Worm (Caenorhabditis elegans): ENCODE data around the gene Y19D2B.2.

DNA sequence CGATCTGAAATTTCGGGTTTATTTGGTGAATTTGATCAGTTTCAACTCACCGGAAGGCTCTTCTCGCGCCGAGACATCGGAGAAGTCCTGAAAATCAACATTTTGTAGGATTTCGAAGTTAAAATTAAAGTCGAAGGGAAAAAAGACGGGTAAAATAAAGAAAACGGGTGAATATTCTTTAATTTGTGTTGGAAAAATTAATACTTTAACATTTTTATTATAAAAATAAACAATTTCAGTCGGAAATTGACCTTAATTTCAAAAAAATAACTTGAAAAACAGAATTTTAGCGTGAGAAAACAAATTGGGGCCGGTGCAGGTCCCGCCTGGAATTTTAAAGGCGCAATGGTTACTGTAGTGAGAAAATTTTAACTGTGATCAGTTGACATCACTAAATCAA lies 29.0 kb downstream of the Y19D2B.2 start, which contains the start of gene nos-1:
- TF ChIP-seq ces-1 (GFP tag; optimal IDR thresholded peaks at IDR 0.05), result no peak
- no peak for TF ChIP-seq nhr-28 (tag; optimal IDR thresholded peaks at IDR 0.05)
- TF ChIP-seq unc-62 (GFP tag; optimal IDR thresholded peaks at IDR 0.05), result no peak
- no peak for TF ChIP-seq mep-1 (tag; optimal IDR thresholded peaks at IDR 0.05)
- no peak for TF ChIP-seq lsy-2 (tag; optimal IDR thresholded peaks at IDR 0.05)
- no peak for TF ChIP-seq nhr-237 (tag; optimal IDR thresholded peaks at IDR 0.05)
- no peak for TF ChIP-seq unc-39 (tag; optimal IDR thresholded peaks at IDR 0.05)

All from whole organism, mixed stage, embryonic.